Worm (Caenorhabditis elegans): ENCODE results near the gene F08G2.7.

ce11 chrII:13838403-13838802 is 2.6 kb downstream of the F08G2.7 start:
- TF ChIP-seq K09A11.1 (tag; optimal IDR thresholded peaks at IDR 0.05; ENCODE audit: insufficient read depth), result no peak
- TF ChIP-seq eyg-1 (tag; optimal IDR thresholded peaks at IDR 0.05), result no peak
- no peak for TF ChIP-seq nhr-11 (tag; optimal IDR thresholded peaks at IDR 0.05)
- TF ChIP-seq pqm-1 (tag; optimal IDR thresholded peaks at IDR 0.05), result no peak
- TF ChIP-seq hlh-6 (tag; optimal IDR thresholded peaks at IDR 0.05), result no peak
- TF ChIP-seq ceh-34 (tag; optimal IDR thresholded peaks at IDR 0.05), result no peak
- no peak for TF ChIP-seq ama-1 (optimal IDR thresholded peaks at IDR 0.05)
- no peak for TF ChIP-seq ceh-9 (tag; optimal IDR thresholded peaks at IDR 0.05)
- no peak for TF ChIP-seq ceh-14 (tag; optimal IDR thresholded peaks at IDR 0.05)
- TF ChIP-seq fkh-10 (GFP tag; optimal IDR thresholded peaks at IDR 0.05), result no peak
- no peak for TF ChIP-seq fax-1 (tag; optimal IDR thresholded peaks at IDR 0.05)

Measured in whole organism, late embryonic.